Fruit fly (Drosophila melanogaster) whole organism, wandering third instar larva: ENCODE measurements around the gene CG42393.

ENCODE experiments used
- CG32264 ChIP-seq: fragments of 200-800 bp; sonication (Bioruptor generic); optimal IDR thresholded peaks from 2 replicates; lab custom pipeline; 2016; ENCODE audit warnings: missing biosample characterization, missing genetic modification characterization
- CrebA ChIP-seq: fragments of 200-800 bp; sonication (Bioruptor generic); optimal IDR thresholded peaks from 2 replicates; lab custom pipeline; 2016; ENCODE audit warnings: missing biosample characterization, mild to moderate bottlenecking, missing genetic modification characterization, borderline replicate concordance
- Dif ChIP-seq: fragments of 200-275, 200-300 bp; sonication (Bioruptor generic); optimal IDR thresholded peaks from 2 replicates; lab custom pipeline; 2018; ENCODE audit warnings: missing biosample characterization, missing genetic modification characterization; ENCODE audit not compliant: partially characterized antibody
- Myc ChIP-seq: fragments of >200 bp; optimal IDR thresholded peaks from 2 replicates; lab custom pipeline; 2017
- br ChIP-seq: fragments of 200-800 bp; sonication (Bioruptor generic); optimal IDR thresholded peaks from 2 replicates; lab custom pipeline; 2016; ENCODE audit warnings: missing biosample characterization, missing genetic modification characterization
- foxo ChIP-seq, 2 experiments: fragments of 200-800 bp; sonication (Bioruptor generic); optimal IDR thresholded peaks; 2 replicates in 1 of 2; 3 replicates in 1 of 2; lab custom pipeline; 2016 to 2017; ENCODE audit warnings: missing biosample characterization in 2 of 2, missing genetic modification characterization in 2 of 2
- h ChIP-seq: fragments of 200-800 bp; sonication (Bioruptor generic); optimal IDR thresholded peaks from 3 replicates; lab custom pipeline; 2016; ENCODE audit warnings: missing biosample characterization, mild to moderate bottlenecking, missing genetic modification characterization
- lola ChIP-seq: fragments of >200 bp; optimal IDR thresholded peaks from 2 replicates; lab custom pipeline; 2017; ENCODE audit warnings: missing biosample characterization, missing genetic modification characterization
- sv ChIP-seq: fragments of 200-800 bp; sonication (Bioruptor generic); optimal IDR thresholded peaks from 3 replicates; lab custom pipeline; 2016; ENCODE audit warnings: missing biosample characterization, missing genetic modification characterization

dm6 chr3L:17996950-17997349, 45.6 kb upstream of the CG42393 start:
- TF ChIP-seq foxo (GFP tag; optimal IDR thresholded peaks at IDR 0.05; lab: Kevin White, UChicago) (no peak), sv (GFP tag; lab: Kevin White, UChicago) (no peak), br (GFP tag; lab: Kevin White, UChicago) (no peak), CrebA (GFP tag; lab: Kevin White, UChicago) (no peak), CG32264 (no peak), lola (no peak), Myc (no peak), Dif (GFP tag; lab: Kevin White, UChicago) (no peak), h (GFP tag; lab: Kevin White, UChicago) (no peak)
